Worm (Caenorhabditis elegans) whole organism, early embryonic: ENCODE data around the gene cyp-33E1.

Experiments
- F13C5.2 ChIP-seq: sonication (generic microtip); optimal IDR thresholded peaks from 2 replicates; lab custom pipeline; 2017; ENCODE audit warnings: mild to moderate bottlenecking, missing genetic modification characterization, inconsistent platforms, missing compliant biosample characterization
- aly-1 ChIP-seq: sonication (generic microtip); optimal IDR thresholded peaks from 2 replicates; lab custom pipeline; 2016; ENCODE audit warnings: missing genetic modification characterization, missing compliant biosample characterization
- ama-1 ChIP-seq: fragments of 150-350 bp; optimal IDR thresholded peaks from 2 replicates; lab custom pipeline; 2014
- ceh-13 ChIP-seq: fragments of 200-800 bp; sonication (Bioruptor generic); optimal IDR thresholded peaks from 2 replicates; lab custom pipeline; 2018; ENCODE audit warnings: mild to moderate bottlenecking, missing genetic modification characterization, missing compliant biosample characterization
- ceh-36 ChIP-seq: sonication (generic microtip); optimal IDR thresholded peaks from 2 replicates; lab custom pipeline; 2016; ENCODE audit warnings: missing genetic modification characterization, inconsistent platforms, missing compliant biosample characterization
- flt-1 ChIP-seq: fragments of 200-800 bp; sonication (Bioruptor generic); IDR thresholded peaks from 2 replicates; pipeline ENCODE4 v1.3.6; 2022; ENCODE audit warnings: missing genetic modification characterization, missing compliant biosample characterization
- hmg-4 ChIP-seq: fragments of 200-800 bp; sonication (Bioruptor generic); optimal IDR thresholded peaks from 2 replicates; lab custom pipeline; 2018; ENCODE audit warnings: mild to moderate bottlenecking, missing genetic modification characterization, missing compliant biosample characterization
- hnd-1 ChIP-seq: sonication (generic microtip); optimal IDR thresholded peaks from 2 replicates; lab custom pipeline; 2016; ENCODE audit warnings: missing genetic modification characterization, missing compliant biosample characterization
- pes-1 ChIP-seq: fragments of 200-800 bp; sonication (Bioruptor generic); IDR thresholded peaks from 2 replicates; pipeline ENCODE4 v1.3.6; 2022; ENCODE audit warnings: missing genetic modification reagents, missing genetic modification characterization, missing compliant biosample characterization
- scrt-1 ChIP-seq: fragments of 200-800 bp; sonication (Bioruptor generic); IDR thresholded peaks from 2 replicates; pipeline ENCODE4 v1.3.6; 2022; ENCODE audit warnings: missing genetic modification characterization, missing compliant biosample characterization
- sea-1 ChIP-seq: fragments of 200-800 bp; sonication (Bioruptor generic); conservative IDR thresholded peaks from 2 replicates; pipeline ENCODE4 v1.3.6; 2022; ENCODE audit warnings: missing genetic modification characterization, missing compliant biosample characterization
- tbx-11 ChIP-seq: fragments of 200-800 bp; sonication (Bioruptor generic); IDR thresholded peaks from 2 replicates; pipeline ENCODE4 v1.3.6; 2022; ENCODE audit warnings: missing genetic modification characterization, missing compliant biosample characterization
- tbx-37 ChIP-seq: fragments of 200-800 bp; sonication (Bioruptor generic); conservative IDR thresholded peaks from 2 replicates; pipeline ENCODE4 v1.3.6; 2022; ENCODE audit warnings: missing genetic modification reagents, missing genetic modification characterization, missing compliant biosample characterization
- tra-4 ChIP-seq: sonication (generic microtip); optimal IDR thresholded peaks from 2 replicates; lab custom pipeline; 2017; ENCODE audit warnings: missing genetic modification characterization, missing compliant biosample characterization

ce11 chrIV:8600712-8601330 lies 47.6 kb downstream of the cyp-33E1 start, which contains the start of gene Y59H11AR.4:
- TF ChIP-seq ama-1 = no peak
- TF ChIP-seq tbx-11 (GFP tag; lab: Robert Waterston, UW) = no peak
- TF ChIP-seq sea-1 = no peak
- no peak for TF ChIP-seq hmg-4 (GFP tag; lab: Kevin White, UChicago)
- no peak for TF ChIP-seq pes-1 (GFP tag; lab: Robert Waterston, UW)
- TF ChIP-seq aly-1 (tag; lab: Kevin White, UChicago) = no peak
- TF ChIP-seq ceh-13 (GFP tag; lab: Kevin White, UChicago) = no peak
- no peak for TF ChIP-seq flt-1 (GFP tag; lab: Robert Waterston, UW)
- TF ChIP-seq ceh-36 (tag; lab: Kevin White, UChicago) = no peak
- no peak for TF ChIP-seq tra-4 (tag; lab: Kevin White, UChicago)
- TF ChIP-seq F13C5.2 = no peak
- no peak for TF ChIP-seq tbx-37 (GFP tag; lab: Robert Waterston, UW)
- no peak for TF ChIP-seq hnd-1 (tag; lab: Kevin White, UChicago)
- no peak for TF ChIP-seq scrt-1 (GFP tag; lab: Robert Waterston, UW)
